Fruit fly (Drosophila melanogaster): ENCODE measurements around the gene RapGAP1.

The RapGAP1 gene

dm6 chr2L:7508463-7508862 lies 70.3 kb downstream of the RapGAP1 start:
- no peak for TF ChIP-seq Dll (optimal IDR thresholded peaks at IDR 0.05)
- no peak for TF ChIP-seq pan (optimal IDR thresholded peaks at IDR 0.05)
- TF ChIP-seq psq (optimal IDR thresholded peaks at IDR 0.05) = no peak

- TF ChIP-seq Dll (optimal IDR thresholded peaks at IDR 0.05) (no peak), CG8478 (optimal IDR thresholded peaks at IDR 0.05) (no peak), pan (optimal IDR thresholded peaks at IDR 0.05) (no peak), usp (GFP tag; optimal IDR thresholded peaks at IDR 0.05) (no peak), psq (optimal IDR thresholded peaks at IDR 0.05) (no peak), EcR (GFP tag; optimal IDR thresholded peaks at IDR 0.05) (no peak)
These were observed 71.3 kb downstream of the RapGAP1 start for dm6 chr2L:7507447-7507846.

dm6 chr2L:7505976-7506375 lies 72.8 kb downstream of the RapGAP1 start:
- TF ChIP-seq Dll (optimal IDR thresholded peaks at IDR 0.05) = no peak
- no peak for TF ChIP-seq CG8478 (optimal IDR thresholded peaks at IDR 0.05)
- no peak for TF ChIP-seq psq (optimal IDR thresholded peaks at IDR 0.05)
- TF ChIP-seq pan (optimal IDR thresholded peaks at IDR 0.05) = no peak
- TF ChIP-seq EcR (GFP tag; optimal IDR thresholded peaks at IDR 0.05) = no peak
- no peak for TF ChIP-seq usp (GFP tag; optimal IDR thresholded peaks at IDR 0.05)

- no peak for TF ChIP-seq Dll (optimal IDR thresholded peaks at IDR 0.05)
- TF ChIP-seq pan (optimal IDR thresholded peaks at IDR 0.05) = no peak
- TF ChIP-seq psq (optimal IDR thresholded peaks at IDR 0.05) = no peak
- TF ChIP-seq EcR (GFP tag; optimal IDR thresholded peaks at IDR 0.05) = no peak
- TF ChIP-seq usp (GFP tag; optimal IDR thresholded peaks at IDR 0.05) = no peak
- no peak for TF ChIP-seq CG8478 (optimal IDR thresholded peaks at IDR 0.05)
These were observed 74.3 kb downstream of the RapGAP1 start for dm6 chr2L:7504529-7504928.

- no peak for TF ChIP-seq EcR (GFP tag; optimal IDR thresholded peaks at IDR 0.05)
- TF ChIP-seq psq (optimal IDR thresholded peaks at IDR 0.05) = no peak
- no peak for TF ChIP-seq pan (optimal IDR thresholded peaks at IDR 0.05)
- TF ChIP-seq usp (GFP tag; optimal IDR thresholded peaks at IDR 0.05) = no peak
- no peak for TF ChIP-seq CG8478 (optimal IDR thresholded peaks at IDR 0.05)
- no peak for TF ChIP-seq Dll (optimal IDR thresholded peaks at IDR 0.05)
These were observed 75.1 kb downstream of the RapGAP1 start for dm6 chr2L:7503719-7504118.

- TF ChIP-seq EcR (GFP tag; optimal IDR thresholded peaks at IDR 0.05) (no peak), CG8478 (optimal IDR thresholded peaks at IDR 0.05) (no peak), Dll (optimal IDR thresholded peaks at IDR 0.05) (no peak), usp (GFP tag; optimal IDR thresholded peaks at IDR 0.05) (no peak), pan (optimal IDR thresholded peaks at IDR 0.05) (no peak), psq (optimal IDR thresholded peaks at IDR 0.05) (no peak)
These were observed 77.0 kb downstream of the RapGAP1 start for dm6 chr2L:7501743-7502142.

- TF ChIP-seq EcR (GFP tag; optimal IDR thresholded peaks at IDR 0.05) = no peak
- no peak for TF ChIP-seq psq (optimal IDR thresholded peaks at IDR 0.05)
- TF ChIP-seq CG8478 (optimal IDR thresholded peaks at IDR 0.05) = no peak
- TF ChIP-seq usp (GFP tag; optimal IDR thresholded peaks at IDR 0.05) = no peak
- TF ChIP-seq pan (optimal IDR thresholded peaks at IDR 0.05) = no peak
- TF ChIP-seq Dll (optimal IDR thresholded peaks at IDR 0.05) = no peak
These were observed 80.6 kb downstream of the RapGAP1 start for dm6 chr2L:7498208-7498607.

- TF ChIP-seq usp (GFP tag; optimal IDR thresholded peaks at IDR 0.05) = no peak
- no peak for TF ChIP-seq pan (optimal IDR thresholded peaks at IDR 0.05)
- TF ChIP-seq psq (optimal IDR thresholded peaks at IDR 0.05) = no peak
- TF ChIP-seq Dll (optimal IDR thresholded peaks at IDR 0.05) = no peak
- TF ChIP-seq EcR (GFP tag; optimal IDR thresholded peaks at IDR 0.05) = no peak
- TF ChIP-seq CG8478 (optimal IDR thresholded peaks at IDR 0.05) = no peak
These were observed 81.5 kb downstream of the RapGAP1 start, which contains the start of gene Obp28a for dm6 chr2L:7497265-7497664. TSS of gene Obp28a (minus strand) at chr2L:7497365.

- TF ChIP-seq CG8478 (optimal IDR thresholded peaks at IDR 0.05) = no peak
- TF ChIP-seq Dll (optimal IDR thresholded peaks at IDR 0.05) = no peak
- TF ChIP-seq pan (optimal IDR thresholded peaks at IDR 0.05) = no peak
- TF ChIP-seq psq (optimal IDR thresholded peaks at IDR 0.05) = no peak
- no peak for TF ChIP-seq EcR (GFP tag; optimal IDR thresholded peaks at IDR 0.05)
- no peak for TF ChIP-seq usp (GFP tag; optimal IDR thresholded peaks at IDR 0.05)
These were observed 82.7 kb downstream of the RapGAP1 start, which contains the start of gene Ziz for dm6 chr2L:7495987-7496503. TSS of gene Ziz (minus strand) at chr2L:7496307.

- no peak for TF ChIP-seq psq (optimal IDR thresholded peaks at IDR 0.05)
These were observed 83.3 kb downstream of the RapGAP1 start for dm6 chr2L:7495294-7495986.

- no peak for TF ChIP-seq usp (GFP tag; optimal IDR thresholded peaks at IDR 0.05)
- TF ChIP-seq EcR (GFP tag; optimal IDR thresholded peaks at IDR 0.05) = no peak
- no peak for TF ChIP-seq pan (optimal IDR thresholded peaks at IDR 0.05)
- no peak for TF ChIP-seq Dll (optimal IDR thresholded peaks at IDR 0.05)
- TF ChIP-seq psq (optimal IDR thresholded peaks at IDR 0.05) = no peak
- TF ChIP-seq CG8478 (optimal IDR thresholded peaks at IDR 0.05) = no peak
These were observed 84.2 kb downstream of the RapGAP1 start for dm6 chr2L:7494341-7495293.

- TF ChIP-seq Dll (optimal IDR thresholded peaks at IDR 0.05) = no peak
- no peak for TF ChIP-seq psq (optimal IDR thresholded peaks at IDR 0.05)
- no peak for TF ChIP-seq CG8478 (optimal IDR thresholded peaks at IDR 0.05)
- no peak for TF ChIP-seq pan (optimal IDR thresholded peaks at IDR 0.05)
- no peak for TF ChIP-seq EcR (GFP tag; optimal IDR thresholded peaks at IDR 0.05)
- no peak for TF ChIP-seq usp (GFP tag; optimal IDR thresholded peaks at IDR 0.05)
These were observed 85.3 kb downstream of the RapGAP1 start for dm6 chr2L:7493444-7493843.

Measured in whole organism.